Fruit fly (Drosophila melanogaster) whole organism, embryonic: Measurements from ENCODE around the gene CG43060.

Experiments used
- Blimp-1 ChIP-seq: fragments of 200-800 bp; sonication (Bioruptor generic); optimal IDR thresholded peaks from 3 replicates; lab custom pipeline; 2018; ENCODE audit warnings: missing biosample characterization, missing genetic modification characterization, mild to moderate bottlenecking, moderate library complexity, missing genetic modification reagents
- CG11456 ChIP-seq: fragments of 200-800 bp; sonication (Bioruptor generic); IDR thresholded peaks from 3 replicates; pipeline ENCODE4 v1.3.6; 2022; ENCODE audit warnings: missing biosample characterization, missing genetic modification characterization
- CG11504 ChIP-seq: fragments of 200-800 bp; sonication (Bioruptor generic); optimal IDR thresholded peaks from 3 replicates; lab custom pipeline; 2019; ENCODE audit warnings: missing biosample characterization, mild to moderate bottlenecking, missing genetic modification characterization, moderate library complexity
- CG14014 ChIP-seq: fragments of 200-800 bp; sonication (Bioruptor generic); IDR thresholded peaks from 2 replicates; pipeline ENCODE4 v1.3.6; 2022; ENCODE audit warnings: missing biosample characterization, missing genetic modification characterization
- CG14441 ChIP-seq: fragments of 200-800 bp; sonication (Bioruptor generic); IDR thresholded peaks from 2 replicates; pipeline ENCODE4 v1.3.6; 2022; ENCODE audit warnings: missing biosample characterization, missing genetic modification characterization
- CG15514 ChIP-seq: fragments of 200-800 bp; sonication (Bioruptor generic); optimal IDR thresholded peaks from 3 replicates; lab custom pipeline; 2017; ENCODE audit warnings: missing biosample characterization, missing genetic modification characterization, mild to moderate bottlenecking, moderate library complexity, missing genetic modification reagents
- CG17359 ChIP-seq: fragments of 200-800 bp; sonication (Bioruptor generic); optimal IDR thresholded peaks from 3 replicates; lab custom pipeline; 2018; ENCODE audit warnings: missing biosample characterization, mild to moderate bottlenecking, missing genetic modification characterization, moderate library complexity
- CG17829 ChIP-seq: fragments of 200-800 bp; optimal IDR thresholded peaks from 2 replicates; lab custom pipeline; 2019; ENCODE audit warnings: missing biosample characterization, mild to moderate bottlenecking, missing genetic modification characterization, moderate library complexity
- CG2129 ChIP-seq: fragments of 200-800 bp; sonication (Bioruptor generic); IDR thresholded peaks from 2 replicates; pipeline ENCODE4 v1.3.6; 2022; ENCODE audit warnings: missing biosample characterization, missing genetic modification characterization; ENCODE audit not compliant: partially characterized antibody
- CG2712 ChIP-seq: fragments of 200-800 bp; optimal IDR thresholded peaks from 3 replicates; lab custom pipeline; 2019; ENCODE audit warnings: missing biosample characterization, mild to moderate bottlenecking, missing genetic modification characterization, moderate library complexity
- CG32772 ChIP-seq: fragments of 200-800 bp; sonication (Bioruptor generic); IDR thresholded peaks from 2 replicates; pipeline ENCODE4 v1.3.6; 2022; ENCODE audit warnings: missing biosample characterization, missing genetic modification characterization
- CG3847 ChIP-seq: fragments of 200-800 bp; sonication (Bioruptor generic); IDR thresholded peaks from 2 replicates; pipeline ENCODE4 v1.3.6; 2022; ENCODE audit warnings: missing biosample characterization, missing genetic modification characterization
- CG4404 ChIP-seq: fragments of 200-800 bp; sonication (Bioruptor generic); IDR thresholded peaks from 2 replicates; pipeline ENCODE4 v1.3.6; 2022; ENCODE audit warnings: missing biosample characterization, missing genetic modification characterization
- CG4854 ChIP-seq: fragments of 200-800 bp; sonication (Bioruptor generic); optimal IDR thresholded peaks from 2 replicates; lab custom pipeline; 2016; ENCODE audit warnings: missing biosample characterization, missing genetic modification characterization, inconsistent platforms
- CG7556 ChIP-seq: fragments of 200-800 bp; sonication (Bioruptor generic); optimal IDR thresholded peaks from 2 replicates; lab custom pipeline; 2017; ENCODE audit warnings: missing biosample characterization, mild to moderate bottlenecking, missing genetic modification characterization
- CG8089 ChIP-seq: fragments of 200-800 bp; sonication (Bioruptor generic); optimal IDR thresholded peaks from 3 replicates; lab custom pipeline; 2016; ENCODE audit warnings: missing biosample characterization, missing genetic modification characterization
- CG8281 ChIP-seq: fragments of 200-800 bp; sonication (Bioruptor generic); optimal IDR thresholded peaks from 2 replicates; lab custom pipeline; 2018; ENCODE audit warnings: missing biosample characterization, mild to moderate bottlenecking, missing genetic modification characterization, moderate library complexity
- CG8290 ChIP-seq, 3 experiments: fragments of 200-800 bp; sonication (Bioruptor generic); optimal IDR thresholded peaks; 2 replicates each; lab custom pipeline; 2016 to 2019; ENCODE audit warnings: missing biosample characterization in 3 of 3, missing genetic modification characterization in 3 of 3, mild to moderate bottlenecking in 2 of 3, moderate library complexity in 1 of 3
- CTCF ChIP-seq: fragments of 200-800 bp; sonication (Bioruptor generic); optimal IDR thresholded peaks from 2 replicates; lab custom pipeline; 2017; ENCODE audit warnings: missing biosample characterization, mild to moderate bottlenecking, missing genetic modification characterization, moderate library complexity
- Chrac-16 ChIP-seq: fragments of 200-800 bp; sonication (Bioruptor generic); optimal IDR thresholded peaks from 3 replicates; lab custom pipeline; 2016; ENCODE audit warnings: missing biosample characterization, missing genetic modification characterization
- CoRest ChIP-seq: fragments of 200-800 bp; sonication (Bioruptor generic); optimal IDR thresholded peaks from 3 replicates; lab custom pipeline; 2018; ENCODE audit warnings: missing biosample characterization, mild to moderate bottlenecking, missing genetic modification characterization, moderate library complexity
- D ChIP-seq, 2 experiments: fragments of 200-800 bp in 1 of 2; fragments of >200 bp in 1 of 2; sonication (Bioruptor generic) in 1 of 2; optimal IDR thresholded peaks; 2 replicates in 1 of 2; 3 replicates in 1 of 2; lab custom pipeline; 2017; ENCODE audit warnings: mild to moderate bottlenecking in 1 of 2, missing biosample characterization in 1 of 2, missing genetic modification characterization in 1 of 2, missing genetic modification reagents in 1 of 2
- D19A ChIP-seq: fragments of 200-800 bp; optimal IDR thresholded peaks from 3 replicates; lab custom pipeline; 2019; ENCODE audit warnings: missing biosample characterization, mild to moderate bottlenecking, missing genetic modification characterization, moderate library complexity
- Dad ChIP-seq: fragments of 200-800 bp; sonication (Bioruptor generic); optimal IDR thresholded peaks from 3 replicates; lab custom pipeline; 2016; ENCODE audit warnings: missing biosample characterization, missing genetic modification characterization
- Dbx ChIP-seq: fragments of 200-800 bp; sonication (Bioruptor generic); IDR thresholded peaks from 3 replicates; pipeline ENCODE4 v1.3.6; 2022; ENCODE audit warnings: missing biosample characterization, missing genetic modification characterization
- Doc3 ChIP-seq: fragments of 200-800 bp; sonication (Bioruptor generic); IDR thresholded peaks from 3 replicates; pipeline ENCODE4 v1.3.6; 2022; ENCODE audit warnings: missing biosample characterization, missing genetic modification characterization; ENCODE audit not compliant: partially characterized antibody
- E2f2 ChIP-seq: fragments of 200-800 bp; sonication (Bioruptor generic); IDR thresholded peaks from 2 replicates; pipeline ENCODE4 v1.3.6; 2022; ENCODE audit warnings: missing biosample characterization, missing genetic modification characterization
- Lim3 ChIP-seq: fragments of 200-800 bp; sonication (Bioruptor generic); IDR thresholded peaks from 2 replicates; pipeline ENCODE4 v1.3.6; 2022; ENCODE audit warnings: missing biosample characterization, missing genetic modification characterization
- Meics ChIP-seq: fragments of 200-800 bp; sonication (Bioruptor generic); optimal IDR thresholded peaks from 2 replicates; lab custom pipeline; 2017; ENCODE audit warnings: missing biosample characterization, mild to moderate bottlenecking, missing genetic modification characterization
- Mrtf ChIP-seq: fragments of 200-800 bp; sonication (Bioruptor generic); IDR thresholded peaks from 3 replicates; pipeline ENCODE4 v1.3.6; 2022; ENCODE audit warnings: missing biosample characterization, missing genetic modification characterization
- Nf-YA ChIP-seq: fragments of 200-800 bp; sonication (Bioruptor generic); IDR thresholded peaks from 2 replicates; pipeline ENCODE4 v1.3.6; 2022; ENCODE audit warnings: missing biosample characterization, missing genetic modification characterization
- Usf ChIP-seq: fragments of 200-800 bp; sonication (Bioruptor generic); optimal IDR thresholded peaks from 2 replicates; lab custom pipeline; 2017; ENCODE audit warnings: missing genotype, missing biosample characterization, missing genetic modification characterization
- chm ChIP-seq: fragments of 200-800 bp; sonication (Bioruptor generic); IDR thresholded peaks from 2 replicates; pipeline ENCODE4 v1.3.6; 2022; ENCODE audit warnings: missing biosample characterization, missing genetic modification characterization
- dati ChIP-seq: fragments of 200-800 bp; sonication (Bioruptor generic); IDR thresholded peaks from 2 replicates; pipeline ENCODE4 v1.3.6; 2022; ENCODE audit warnings: missing biosample characterization, missing genetic modification characterization
- gcm2 ChIP-seq: fragments of 200-800 bp; sonication (Bioruptor generic); optimal IDR thresholded peaks from 2 replicates; lab custom pipeline; 2016; ENCODE audit warnings: missing biosample characterization, missing genetic modification characterization
- grau ChIP-seq: fragments of 200-800 bp; optimal IDR thresholded peaks from 3 replicates; lab custom pipeline; 2019; ENCODE audit warnings: missing biosample characterization, mild to moderate bottlenecking, missing genetic modification characterization, moderate library complexity
- grn ChIP-seq: fragments of 200-800 bp; sonication (Bioruptor generic); optimal IDR thresholded peaks from 3 replicates; lab custom pipeline; 2017; ENCODE audit warnings: missing biosample characterization, missing genetic modification characterization
- gro ChIP-seq: fragments of 200-800 bp; sonication (Bioruptor generic); optimal IDR thresholded peaks from 2 replicates; lab custom pipeline; 2016; ENCODE audit warnings: missing biosample characterization, missing genetic modification characterization
- her ChIP-seq: fragments of 200-800 bp; sonication (Bioruptor generic); optimal IDR thresholded peaks from 2 replicates; lab custom pipeline; 2016; ENCODE audit warnings: missing biosample characterization, missing genetic modification characterization
- ken ChIP-seq: fragments of 200-800 bp; sonication (Bioruptor generic); IDR thresholded peaks from 3 replicates; pipeline ENCODE4 v1.3.6; 2022; ENCODE audit warnings: missing biosample characterization, missing genetic modification characterization
- nau ChIP-seq: fragments of 200-800 bp; sonication (Bioruptor generic); optimal IDR thresholded peaks from 3 replicates; lab custom pipeline; 2017; ENCODE audit warnings: missing biosample characterization, mild to moderate bottlenecking, missing genetic modification characterization, missing genetic modification reagents
- odd ChIP-seq: fragments of 200-800 bp; sonication (Bioruptor generic); optimal IDR thresholded peaks from 2 replicates; lab custom pipeline; 2017; ENCODE audit warnings: missing biosample characterization, mild to moderate bottlenecking, missing genetic modification characterization
- otp ChIP-seq: fragments of 200-800 bp; sonication (Bioruptor generic); IDR thresholded peaks from 3 replicates; pipeline ENCODE4, ENCODE4 v1.3.6; 2022; ENCODE audit warnings: missing biosample characterization, missing genetic modification characterization
- p53 ChIP-seq: fragments of 200-800 bp; sonication (Bioruptor generic); optimal IDR thresholded peaks from 2 replicates; lab custom pipeline; 2016; ENCODE audit warnings: missing biosample characterization, missing genetic modification characterization
- peb ChIP-seq: fragments of 200-800 bp; sonication (Bioruptor generic); IDR thresholded peaks from 2 replicates; pipeline ENCODE4 v1.3.6; 2022; ENCODE audit warnings: missing biosample characterization, missing genetic modification characterization
- sisA ChIP-seq: fragments of 200-800 bp; sonication (Bioruptor generic); IDR thresholded peaks from 2 replicates; pipeline ENCODE4 v1.3.6; 2022; ENCODE audit warnings: missing biosample characterization, missing genetic modification characterization
- sob ChIP-seq: fragments of 200-800 bp; sonication (Bioruptor generic); IDR thresholded peaks from 2 replicates; pipeline ENCODE4 v1.3.6; 2022; ENCODE audit warnings: missing biosample characterization, missing genetic modification characterization
- stc ChIP-seq: fragments of 200-800 bp; sonication (Bioruptor generic); IDR thresholded peaks from 2 replicates; pipeline ENCODE4 v1.3.6; 2022; ENCODE audit warnings: missing biosample characterization, missing genetic modification characterization
- tll ChIP-seq, 2 experiments: fragments of 200-800 bp in 1 of 2; fragments of >200 bp in 1 of 2; sonication (Bioruptor generic) in 1 of 2; optimal IDR thresholded peaks; 2 replicates each; lab custom pipeline; 2017 to 2019; ENCODE audit warnings: missing biosample characterization in 2 of 2, missing genetic modification characterization in 2 of 2, mild to moderate bottlenecking in 1 of 2, moderate library complexity in 1 of 2
- unc-4 ChIP-seq: fragments of 200-800 bp; sonication (Bioruptor generic); IDR thresholded peaks from 2 replicates; pipeline ENCODE4 v1.3.6; 2022; ENCODE audit warnings: missing biosample characterization, missing genetic modification characterization; ENCODE audit not compliant: partially characterized antibody
- wek ChIP-seq: fragments of 200-800 bp; sonication (Bioruptor generic); optimal IDR thresholded peaks from 3 replicates; lab custom pipeline; 2018; ENCODE audit warnings: missing biosample characterization, mild to moderate bottlenecking, missing genetic modification characterization, moderate library complexity

The CG43060 gene

dm6 chr3R:8072635-8073034 is 31.6 kb downstream of the CG43060 start (continued):
- TF ChIP-seq CoRest (tag; lab: Kevin White, UChicago) (peak; percentile 21), CG17829 (tag; lab: Kevin White, UChicago) (no peak), Dbx (no peak), Mrtf (GFP tag; lab: Robert Waterston, UW) (no peak), CG2129 (GFP tag; lab: Robert Waterston, UW) (no peak), CG8281 (no peak), CG8089 (GFP tag; lab: Kevin White, UChicago) (no peak), p53 (GFP tag; lab: Kevin White, UChicago) (no peak), chm (GFP tag; lab: Robert Waterston, UW) (no peak), her (GFP tag; lab: Kevin White, UChicago) (no peak), gro (no peak), E2f2 (GFP tag; lab: Robert Waterston, UW) (no peak), dati (GFP tag; lab: Robert Waterston, UW) (no peak), D19A (no peak), ken (GFP tag; lab: Robert Waterston, UW) (no peak), Doc3 (GFP tag; lab: Robert Waterston, UW) (no peak), Dad (no peak), Nf-YA (GFP tag; lab: Robert Waterston, UW) (no peak), nau (GFP tag; lab: Kevin White, UChicago) (no peak), Chrac-16 (GFP tag; lab: Kevin White, UChicago) (no peak), otp (0 out of 3 replicates have a peak, but pooled peaks have one; percentile 29), peb (GFP tag; lab: Robert Waterston, UW) (0 out of 2 replicates have a peak, but pooled peaks have one; percentile 9), CG32772 (GFP tag; lab: Robert Waterston, UW) (no peak), CG15514 (GFP tag; lab: Kevin White, UChicago) (peak; percentile 42), grau (tag; lab: Kevin White, UChicago) (peak; percentile 38), tll (GFP tag; optimal IDR thresholded peaks at IDR 0.05; lab: Kevin White, UChicago) (no peak), CG14014 (GFP tag; lab: Robert Waterston, UW) (peak; percentile 28; the same call in 1 of the 2 replicates), CTCF (GFP tag; lab: Kevin White, UChicago) (no peak), CG4404 (GFP tag; lab: Robert Waterston, UW) (peak; percentile 10; the same call in 1 of the 2 replicates), wek (GFP tag; lab: Kevin White, UChicago) (no peak), CG8290 (GFP tag; optimal IDR thresholded peaks at IDR 0.05; lab: Kevin White, UChicago) (no peak), CG8290 (tag; optimal IDR thresholded peaks at IDR 0.05; lab: Kevin White, UChicago) (peak in 1 of 2 experiments; percentile 8), gcm2 (GFP tag; lab: Kevin White, UChicago) (no peak), sisA (peak; percentile 50), stc (GFP tag; lab: Robert Waterston, UW) (peak; percentile 46; the same call in 1 of the 2 replicates), CG11456 (GFP tag; lab: Robert Waterston, UW) (0 out of 3 replicates have a peak, but pooled peaks have one; percentile 59), sob (peak; percentile 31; the same call in 1 of the 2 replicates), Usf (no peak), CG14441 (GFP tag; lab: Robert Waterston, UW) (0 out of 2 replicates have a peak, but pooled peaks have one; percentile 13), grn (GFP tag; lab: Kevin White, UChicago) (no peak), CG3847 (GFP tag; lab: Robert Waterston, UW) (no peak), unc-4 (GFP tag; lab: Robert Waterston, UW) (no peak), Blimp-1 (GFP tag; lab: Kevin White, UChicago) (no peak), odd (no peak), CG11504 (tag; lab: Kevin White, UChicago) (peak; percentile 66), CG7556 (GFP tag; lab: Kevin White, UChicago) (peak; percentile 34), D (optimal IDR thresholded peaks at IDR 0.05; lab: Kevin White, UChicago) (no peak), D (GFP tag; optimal IDR thresholded peaks at IDR 0.05; lab: Kevin White, UChicago) (no peak), CG17359 (no peak), Lim3 (GFP tag; lab: Robert Waterston, UW) (no peak), Meics (GFP tag; lab: Kevin White, UChicago) (peak; percentile 49), CG4854 (no peak), CG2712 (tag; lab: Kevin White, UChicago) (no peak)
